Worm (Caenorhabditis elegans) whole organism, late embryonic: ENCODE results near the gene oac-40.

ENCODE experiments used
- ama-1 ChIP-seq: fragments of 150-350 bp; optimal IDR thresholded peaks from 2 replicates; lab custom pipeline; 2014
- ceh-34 ChIP-seq: sonication (generic microtip); optimal IDR thresholded peaks from 2 replicates; lab custom pipeline; 2016; ENCODE audit warnings: mild to moderate bottlenecking, missing genetic modification characterization, missing compliant biosample characterization
- fkh-10 ChIP-seq: fragments of 150-350 bp; optimal IDR thresholded peaks from 2 replicates; lab custom pipeline; 2014; ENCODE audit warnings: missing biosample characterization, missing genetic modification reagents, missing genetic modification characterization
- mec-3 ChIP-seq: sonication (generic microtip); optimal IDR thresholded peaks from 2 replicates; lab custom pipeline; 2016; ENCODE audit warnings: borderline replicate concordance, missing genetic modification characterization, missing compliant biosample characterization
- pha-4 ChIP-seq: fragments of 150-350 bp; optimal IDR thresholded peaks from 2 replicates; lab custom pipeline; 2018; ENCODE audit warnings: missing biosample characterization, missing genetic modification reagents, missing genetic modification characterization

DNA sequence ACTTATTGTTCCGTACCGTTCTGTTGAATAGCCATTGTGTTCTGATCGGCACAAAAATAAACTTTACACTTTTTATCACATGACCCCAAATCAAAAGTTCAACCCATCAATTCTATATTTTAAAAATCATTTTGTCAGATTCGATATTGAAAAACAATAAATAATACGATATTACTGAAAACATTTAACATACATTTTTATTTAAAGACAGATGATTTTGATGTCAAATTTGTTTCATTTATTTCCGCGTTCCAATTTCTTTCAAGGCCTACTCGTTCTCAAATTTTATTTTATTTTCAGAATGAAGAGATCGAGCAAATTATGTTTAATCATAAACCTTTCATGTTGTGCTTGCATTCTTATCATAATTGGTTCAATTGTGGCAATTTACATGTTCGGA, 21.8 kb upstream of the oac-40 start, which contains the start of gene F59E11.5:
- TF ChIP-seq mec-3 (tag; lab: Kevin White, UChicago) (no peak), fkh-10 (GFP tag; lab: Kevin White, UChicago) (no peak), ama-1 (lab: Kevin White, UChicago) (no peak), ceh-34 (no peak), pha-4 (no peak)
